Fruit fly (Drosophila melanogaster) whole organism, larva: ENCODE measurements around the gene NFAT.

Experiments
- noc ChIP-seq: fragments of 200-800 bp; sonication (Bioruptor generic); optimal IDR thresholded peaks from 3 replicates; lab custom pipeline; 2019; ENCODE audit warnings: missing biosample characterization, mild to moderate bottlenecking, missing genetic modification characterization, moderate library complexity

The NFAT gene

dm6 chrX:13699666-13700065, 75.1 kb downstream of the NFAT start:
- TF ChIP-seq noc: no peak
